Worm (Caenorhabditis elegans): Measurements from ENCODE around the gene C04E6.5.

- TF ChIP-seq ceh-44 (GFP tag; IDR thresholded peaks at IDR 0.05) (no peak), nhr-102 (tag; optimal IDR thresholded peaks at IDR 0.05) (no peak), vab-7 (GFP tag; IDR thresholded peaks at IDR 0.05) (no peak), unc-62 (GFP tag; optimal IDR thresholded peaks at IDR 0.05 in 1 of 2) (no peak), unc-62 (tag; optimal IDR thresholded peaks at IDR 0.05) (no peak), ztf-11 (tag; optimal IDR thresholded peaks at IDR 0.05) (no peak), nhr-28 (tag; optimal IDR thresholded peaks at IDR 0.05) (no peak), ceh-82 (tag; optimal IDR thresholded peaks at IDR 0.05) (no peak), ceh-20 (GFP tag; IDR thresholded peaks at IDR 0.05) (no peak), fkh-10 (GFP tag; optimal IDR thresholded peaks at IDR 0.05) (no peak), lin-29 (GFP tag; IDR thresholded peaks at IDR 0.05) (no peak), nhr-25 (tag; optimal IDR thresholded peaks at IDR 0.05; ENCODE audit: borderline replicate concordance, insufficient read depth) (no peak), lin-13 (GFP tag; optimal IDR thresholded peaks at IDR 0.05) (no peak)
Measured at ce11 chrV:5953086-5953485, 51.2 kb downstream of the C04E6.5 start.

All from whole organism, L4 larva.